Worm (Caenorhabditis elegans): ENCODE results near the gene ZK970.8.

The ZK970.8 gene

DNA sequence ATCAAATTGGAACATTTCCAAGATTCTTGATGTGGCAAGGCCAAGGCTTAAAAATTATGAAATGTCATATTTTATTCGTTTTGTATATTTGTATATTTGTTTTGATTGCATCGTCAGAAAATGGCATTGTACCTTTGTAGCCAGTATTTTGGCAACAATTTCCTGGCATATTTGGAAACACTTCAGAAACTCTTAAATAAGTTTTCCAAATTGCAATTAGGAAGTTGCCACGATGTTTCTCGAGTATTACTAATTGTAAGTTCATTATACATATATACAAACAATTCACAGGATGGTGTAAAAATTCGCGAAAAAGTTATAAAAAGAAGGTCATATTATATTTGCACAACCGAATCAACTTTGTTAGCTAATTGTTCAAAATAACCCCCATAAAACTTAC is 5.8 kb downstream of the ZK970.8 start, which contains the start of gene idpp-8:
Gene idpp-8, plus strand, starts transcription at position 301 of the 400 bp plus-strand sequence.
- TF ChIP-seq zip-2 (tag; optimal IDR thresholded peaks at IDR 0.05) (no peak), Y48G9A.11 (GFP tag; IDR thresholded peaks at IDR 0.05) (no peak), vab-7 (GFP tag; IDR thresholded peaks at IDR 0.05) (no peak), dpl-1 (GFP tag; optimal IDR thresholded peaks at IDR 0.05) (no peak), R02D3.7 (tag; optimal IDR thresholded peaks at IDR 0.05) (no peak), egl-43 (GFP tag; IDR thresholded peaks at IDR 0.05) (no peak), aha-1 (tag) (no peak), nhr-48 (tag; optimal IDR thresholded peaks at IDR 0.05) (no peak), ces-1 (GFP tag; optimal IDR thresholded peaks at IDR 0.05) (no peak), mdt-29 (GFP tag; IDR thresholded peaks at IDR 0.05) (no peak), daf-19 (GFP tag; conservative IDR thresholded peaks at IDR 0.05) (no peak), lin-38 (GFP tag; IDR thresholded peaks at IDR 0.05) (no peak), attf-4 (tag; optimal IDR thresholded peaks at IDR 0.05) (no peak), spr-3 (GFP tag; optimal IDR thresholded peaks at IDR 0.05) (no peak), unc-39 (tag; optimal IDR thresholded peaks at IDR 0.05) (no peak), duxl-1 (tag; optimal IDR thresholded peaks at IDR 0.05; ENCODE audit: poor library complexity) (no peak), F10B5.3 (tag; optimal IDR thresholded peaks at IDR 0.05) (no peak), T20F7.1 (GFP tag; optimal IDR thresholded peaks at IDR 0.05) (no peak)

DNA sequence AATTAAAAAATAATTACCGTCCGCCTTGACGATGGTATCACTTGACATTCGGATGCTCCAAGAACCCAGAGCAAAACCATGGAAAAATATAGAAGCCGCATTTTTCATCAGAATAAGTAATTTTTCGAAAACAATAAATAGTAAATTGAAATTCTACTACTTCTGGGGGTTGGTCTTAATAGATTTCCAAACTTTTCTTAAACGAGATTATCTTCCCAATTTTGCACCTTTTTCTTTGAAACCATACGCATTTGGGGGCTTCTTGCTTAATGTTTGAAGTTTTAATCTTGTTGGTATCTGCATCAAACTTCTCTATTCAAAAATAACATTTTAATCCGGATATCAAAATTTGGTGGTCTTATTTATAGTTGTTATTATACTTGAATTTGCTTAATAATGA is 6.7 kb downstream of the ZK970.8 start, which contains the start of gene gcy-5:
Gene gcy-5, minus strand, starts transcription at position 101 of the 400 bp plus-strand sequence.
- no peak for TF ChIP-seq set-16 (GFP tag; IDR thresholded peaks at IDR 0.05)
- no peak for TF ChIP-seq lin-15B (tag; optimal IDR thresholded peaks at IDR 0.05)
- TF ChIP-seq egl-43 (GFP tag; IDR thresholded peaks at IDR 0.05): no peak
- no peak for TF ChIP-seq nhr-28 (tag; optimal IDR thresholded peaks at IDR 0.05)
- TF ChIP-seq nhr-111 (GFP tag; optimal IDR thresholded peaks at IDR 0.05): no peak
- TF ChIP-seq attf-4 (tag; optimal IDR thresholded peaks at IDR 0.05): no peak
- no peak for TF ChIP-seq Y48G9A.11 (GFP tag; IDR thresholded peaks at IDR 0.05)
- no peak for TF ChIP-seq hlh-11 (tag; optimal IDR thresholded peaks at IDR 0.05)
- TF ChIP-seq gei-8 (GFP tag; optimal IDR thresholded peaks at IDR 0.05): no peak
- no peak for TF ChIP-seq dpl-1 (GFP tag; optimal IDR thresholded peaks at IDR 0.05)
- TF ChIP-seq aha-1 (tag): no peak
- no peak for TF ChIP-seq skn-1 (tag; optimal IDR thresholded peaks at IDR 0.05)
- no peak for TF ChIP-seq daf-16 (GFP tag; optimal IDR thresholded peaks at IDR 0.05)
- TF ChIP-seq daf-16 (tag; optimal IDR thresholded peaks at IDR 0.05): no peak
- no peak for TF ChIP-seq F10B5.3 (tag; optimal IDR thresholded peaks at IDR 0.05)
- no peak for TF ChIP-seq T20F7.1 (GFP tag; optimal IDR thresholded peaks at IDR 0.05)
- no peak for TF ChIP-seq nhr-102 (tag; optimal IDR thresholded peaks at IDR 0.05)
- TF ChIP-seq vab-7 (GFP tag; IDR thresholded peaks at IDR 0.05): no peak

DNA sequence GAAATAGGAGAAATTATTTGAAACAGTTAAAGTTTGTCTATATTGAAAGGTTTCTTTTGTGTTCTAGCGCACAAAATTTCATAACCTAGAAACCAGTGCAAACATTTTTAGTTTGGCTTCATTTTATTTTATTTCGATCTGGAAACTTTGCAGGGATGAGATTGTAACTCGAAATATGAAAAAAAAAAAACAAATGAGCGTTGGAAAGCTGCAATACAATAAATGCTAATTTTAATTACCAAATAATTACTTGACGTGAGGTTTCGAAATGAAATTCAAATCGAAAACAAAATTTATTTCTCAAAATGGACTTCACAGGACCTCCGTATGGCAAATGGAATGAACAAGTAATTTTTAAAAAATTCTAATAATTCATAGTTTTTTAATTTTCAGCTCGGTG is 7.6 kb downstream of the ZK970.8 start, which contains the start of gene M02G9.4:
Gene M02G9.4, plus strand, starts transcription at position 301 of the 400 bp plus-strand sequence.
- TF ChIP-seq hlh-11 (tag; optimal IDR thresholded peaks at IDR 0.05): no peak
- TF ChIP-seq snpc-1.2 (GFP tag; IDR thresholded peaks at IDR 0.05): no peak
- no peak for TF ChIP-seq nhr-6 (tag; optimal IDR thresholded peaks at IDR 0.05)
- TF ChIP-seq dmd-8 (GFP tag; IDR thresholded peaks at IDR 0.05): no peak
- TF ChIP-seq Y48G9A.11 (GFP tag; IDR thresholded peaks at IDR 0.05): no peak
- TF ChIP-seq pqm-1 (tag; optimal IDR thresholded peaks at IDR 0.05): no peak
- TF ChIP-seq lin-39 (tag; optimal IDR thresholded peaks at IDR 0.05): no peak
- TF ChIP-seq attf-4 (tag; optimal IDR thresholded peaks at IDR 0.05): no peak
- no peak for TF ChIP-seq zag-1 (tag; optimal IDR thresholded peaks at IDR 0.05)
- TF ChIP-seq mep-1 (tag; optimal IDR thresholded peaks at IDR 0.05): no peak
- no peak for TF ChIP-seq rbr-2 (tag; optimal IDR thresholded peaks at IDR 0.05)
- no peak for TF ChIP-seq unc-130 (GFP tag; optimal IDR thresholded peaks at IDR 0.05)
- no peak for TF ChIP-seq ceh-62 (tag; optimal IDR thresholded peaks at IDR 0.05)
- no peak for TF ChIP-seq mxl-3 (GFP tag; optimal IDR thresholded peaks at IDR 0.05)
- TF ChIP-seq ctbp-1 (GFP tag; IDR thresholded peaks at IDR 0.05): no peak
- no peak for TF ChIP-seq lir-3 (tag; optimal IDR thresholded peaks at IDR 0.05)
- no peak for TF ChIP-seq nhr-77 (tag; optimal IDR thresholded peaks at IDR 0.05)
- TF ChIP-seq arid-1 (GFP tag; conservative IDR thresholded peaks at IDR 0.05): no peak
- TF ChIP-seq unc-62 (GFP tag; optimal IDR thresholded peaks at IDR 0.05 in 1 of 2): no peak
- no peak for TF ChIP-seq unc-62 (tag; optimal IDR thresholded peaks at IDR 0.05)
- TF ChIP-seq lim-7 (GFP tag; IDR thresholded peaks at IDR 0.05): no peak

All from whole organism, L4 larva.